In the genomic region with DNA sequence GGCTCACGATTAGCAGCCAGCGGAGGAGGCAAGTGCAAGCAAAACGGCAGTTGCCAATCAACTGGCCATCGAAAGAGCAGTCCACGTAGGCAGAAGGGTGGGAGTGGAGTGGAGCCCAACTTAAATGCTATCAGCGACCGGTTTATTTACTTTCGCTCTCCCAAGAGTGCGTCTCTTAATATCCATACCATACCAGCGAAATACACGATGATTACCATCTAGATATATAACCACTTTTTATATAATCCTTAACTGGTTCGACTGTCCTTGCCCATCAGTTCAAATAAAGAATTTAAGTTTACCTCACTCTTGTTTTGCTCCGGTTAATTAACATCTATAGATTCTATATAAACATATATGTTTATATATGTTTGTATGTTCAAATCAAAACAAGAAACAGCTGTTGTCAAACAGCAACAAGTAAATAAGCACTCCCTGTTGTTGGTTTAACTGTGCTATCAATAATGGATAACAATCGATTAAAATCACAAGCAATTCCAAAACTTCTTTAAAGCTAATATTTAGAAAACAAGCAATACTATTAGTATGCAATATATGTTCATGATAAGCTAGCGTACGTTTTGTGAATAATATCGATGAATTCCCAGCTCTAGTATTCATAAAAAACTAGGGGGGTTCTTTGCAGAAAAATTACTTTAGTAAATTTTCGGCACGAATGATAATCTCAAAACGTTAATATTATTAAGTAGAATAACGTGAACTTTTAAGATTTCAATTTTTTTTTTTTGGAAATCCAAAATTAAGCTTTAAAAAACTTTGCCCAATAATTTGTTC, we compare ENCODE assay signal across 4 fruit fly cellular contexts.
A peak's percentile ranks its signal among the peaks of the same experiment; 100 is the strongest.
TF ChIP-seq lines count a peak whose summit lies in the region.

No protein-coding gene starts in this region.

TF ChIP-seq in whole organism, adult, 20 proteins besides CTCF, POLR2A, EP300 and RAD21 (continued from another document):
- TF ChIP-seq CG33017 (tag; optimal IDR thresholded peaks at IDR 0.05; lab: Kevin White, UChicago), result peak; percentile 64
- no peak for TF ChIP-seq Clk (GFP tag; optimal IDR thresholded peaks at IDR 0.05; lab: Kevin White, UChicago)
- peak; percentile 43 for TF ChIP-seq toe (GFP tag; optimal IDR thresholded peaks at IDR 0.05; lab: Kevin White, UChicago)
- peak; percentile 43 for TF ChIP-seq CG11617 (GFP tag; optimal IDR thresholded peaks at IDR 0.05; lab: Kevin White, UChicago)
TF ChIP-seq in whole organism, adult: peak in this region for 13.

TF ChIP-seq in whole organism, embryonic, 481 proteins besides CTCF, POLR2A, EP300 and RAD21 (continued from another document and continues in another):
- TF ChIP-seq Hey (tag; optimal IDR thresholded peaks at IDR 0.05; lab: Kevin White, UChicago), result no peak
- TF ChIP-seq CG11398 (GFP tag; optimal IDR thresholded peaks at IDR 0.05; lab: Kevin White, UChicago), result peak; percentile 38
- no peak for TF ChIP-seq cg (GFP tag; optimal IDR thresholded peaks at IDR 0.05; lab: Kevin White, UChicago)
- no peak for TF ChIP-seq dati (GFP tag; IDR thresholded peaks at IDR 0.05; lab: Robert Waterston, UW)
- no peak for TF ChIP-seq zen (tag; optimal IDR thresholded peaks at IDR 0.05; lab: Kevin White, UChicago)
- TF ChIP-seq CG4282 (GFP tag; optimal IDR thresholded peaks at IDR 0.05; lab: Kevin White, UChicago), result no peak
- TF ChIP-seq CG2712 (tag; optimal IDR thresholded peaks at IDR 0.05; lab: Kevin White, UChicago), result peak; percentile 23
- TF ChIP-seq YL-1 (GFP tag; optimal IDR thresholded peaks at IDR 0.05; lab: Kevin White, UChicago), result no peak
- TF ChIP-seq CG9609 (GFP tag; optimal IDR thresholded peaks at IDR 0.05; lab: Kevin White, UChicago), result no peak
- peak; percentile 62 for TF ChIP-seq gro (GFP tag; optimal IDR thresholded peaks at IDR 0.05; lab: Kevin White, UChicago)
- no peak for TF ChIP-seq D (optimal IDR thresholded peaks at IDR 0.05; lab: Kevin White, UChicago)
- TF ChIP-seq D (GFP tag; optimal IDR thresholded peaks at IDR 0.05; lab: Kevin White, UChicago), result no peak
- TF ChIP-seq CG2678 (tag; optimal IDR thresholded peaks at IDR 0.05; lab: Kevin White, UChicago), result peak; percentile 75
- TF ChIP-seq CG43689 (GFP tag; IDR thresholded peaks at IDR 0.05; lab: Robert Waterston, UW), result no peak
- TF ChIP-seq CG13287 (GFP tag; IDR thresholded peaks at IDR 0.05; lab: Robert Waterston, UW; ENCODE audit: partially characterized antibody), result peak; percentile 49
- TF ChIP-seq CG16863 (GFP tag; optimal IDR thresholded peaks at IDR 0.05; lab: Kevin White, UChicago), result peak; percentile 18
- TF ChIP-seq wor (GFP tag; IDR thresholded peaks at IDR 0.05; lab: Robert Waterston, UW), result no peak
- peak; percentile 17; the same call in 1 of the 2 replicates for TF ChIP-seq CG1024 (GFP tag; IDR thresholded peaks at IDR 0.05; lab: Robert Waterston, UW)
- TF ChIP-seq dimm (GFP tag; IDR thresholded peaks at IDR 0.05; lab: Robert Waterston, UW), result no peak
- no peak for TF ChIP-seq Ets65A (GFP tag; lab: Kevin White, UChicago)
- TF ChIP-seq CG34376 (GFP tag; optimal IDR thresholded peaks at IDR 0.05; lab: Kevin White, UChicago), result peak; percentile 67
- no peak for TF ChIP-seq ken (GFP tag; IDR thresholded peaks at IDR 0.05; lab: Robert Waterston, UW)
- 0 out of 2 replicates have a peak, but pooled peaks have one; percentile 7 for TF ChIP-seq sim (GFP tag; IDR thresholded peaks at IDR 0.05; lab: Robert Waterston, UW)
- TF ChIP-seq wek (GFP tag; optimal IDR thresholded peaks at IDR 0.05; lab: Kevin White, UChicago), result peak; percentile 79
- peak; percentile 78 for TF ChIP-seq CG10209 (GFP tag; optimal IDR thresholded peaks at IDR 0.05; lab: Kevin White, UChicago)
- peak; percentile 52 for TF ChIP-seq Blimp-1 (GFP tag; optimal IDR thresholded peaks at IDR 0.05; lab: Kevin White, UChicago)
- TF ChIP-seq Sox100B (GFP tag; optimal IDR thresholded peaks at IDR 0.05; lab: Kevin White, UChicago), result peak; percentile 38
- peak; percentile 35 for TF ChIP-seq Hsf (GFP tag; optimal IDR thresholded peaks at IDR 0.05; lab: Kevin White, UChicago)
- peak; percentile 3 for TF ChIP-seq CG4707 (GFP tag; optimal IDR thresholded peaks at IDR 0.05; lab: Kevin White, UChicago)
- TF ChIP-seq CG8388 (GFP tag; optimal IDR thresholded peaks at IDR 0.05; lab: Kevin White, UChicago), result peak; percentile 3
- peak; percentile 90 for TF ChIP-seq sens (GFP tag; lab: Kevin White, UChicago)
- TF ChIP-seq pnt (GFP tag; optimal IDR thresholded peaks at IDR 0.05; lab: Kevin White, UChicago), result no peak
- peak; percentile 36 for TF ChIP-seq CG9437 (GFP tag; optimal IDR thresholded peaks at IDR 0.05; lab: Kevin White, UChicago)
- no peak for TF ChIP-seq CG14667 (GFP tag; IDR thresholded peaks at IDR 0.05; lab: Robert Waterston, UW)
- peak; percentile 50 for TF ChIP-seq CG1647 (GFP tag; optimal IDR thresholded peaks at IDR 0.05; lab: Kevin White, UChicago)
- TF ChIP-seq seq (GFP tag; IDR thresholded peaks at IDR 0.05; lab: Robert Waterston, UW), result peak; percentile 52; the same call in 1 of the 2 replicates
- no peak for TF ChIP-seq CG17802 (tag; optimal IDR thresholded peaks at IDR 0.05; lab: Kevin White, UChicago)
- TF ChIP-seq vnd (GFP tag; IDR thresholded peaks at IDR 0.05; lab: Robert Waterston, UW; ENCODE audit: partially characterized antibody), result no peak
- TF ChIP-seq bsh (GFP tag; optimal IDR thresholded peaks at IDR 0.05; lab: Kevin White, UChicago), result peak in 1 of 2 experiments; percentile 40
- TF ChIP-seq H15 (GFP tag; IDR thresholded peaks at IDR 0.05; lab: Robert Waterston, UW), result no peak

TF ChIP-seq in whole organism, prepupa, 60 proteins besides CTCF, POLR2A, EP300 and RAD21 (continued from another document):
- TF ChIP-seq pdm3 (GFP tag; optimal IDR thresholded peaks at IDR 0.05; lab: Kevin White, UChicago) (peak; percentile 47), CG6808 (GFP tag; optimal IDR thresholded peaks at IDR 0.05; lab: Kevin White, UChicago) (no peak), CG11294 (GFP tag; IDR thresholded peaks at IDR 0.05; lab: Robert Waterston, UW) (no peak), acj6 (GFP tag; optimal IDR thresholded peaks at IDR 0.05; lab: Kevin White, UChicago) (peak; percentile 48), dsx (GFP tag; optimal IDR thresholded peaks at IDR 0.05; lab: Kevin White, UChicago; ENCODE audit: poor library complexity, severe bottlenecking) (no peak), CG11902 (GFP tag; optimal IDR thresholded peaks at IDR 0.05; lab: Kevin White, UChicago) (no peak), Ets21C (GFP tag; optimal IDR thresholded peaks at IDR 0.05; lab: Kevin White, UChicago) (no peak), eg (GFP tag; IDR thresholded peaks at IDR 0.05; lab: Robert Waterston, UW) (peak; percentile 57; the same call in 1 of the 3 replicates), salr (GFP tag; optimal IDR thresholded peaks at IDR 0.05; lab: Kevin White, UChicago) (no peak), Ets96B (tag; optimal IDR thresholded peaks at IDR 0.05; lab: Kevin White, UChicago) (peak; percentile 18), CG8119 (GFP tag; IDR thresholded peaks at IDR 0.05; lab: Robert Waterston, UW) (peak; percentile 60), CG34406 (GFP tag; optimal IDR thresholded peaks at IDR 0.05; lab: Kevin White, UChicago) (no peak), svp (GFP tag; lab: Kevin White, UChicago) (no peak), CG10631 (GFP tag; optimal IDR thresholded peaks at IDR 0.05; lab: Kevin White, UChicago) (peak; percentile 37), Eip78C (GFP tag; lab: Kevin White, UChicago) (peak; percentile 77), Sox102F (GFP tag; optimal IDR thresholded peaks at IDR 0.05; lab: Kevin White, UChicago) (no peak), CG1621 (tag; optimal IDR thresholded peaks at IDR 0.05; lab: Kevin White, UChicago) (no peak), esn (GFP tag; optimal IDR thresholded peaks at IDR 0.05; lab: Kevin White, UChicago) (peak; percentile 69), CG15336 (GFP tag; IDR thresholded peaks at IDR 0.05; lab: Robert Waterston, UW) (peak; percentile 33; the same call in 1 of the 2 replicates), cyc (GFP tag; optimal IDR thresholded peaks at IDR 0.05; lab: Kevin White, UChicago) (peak; percentile 27), Hr39 (GFP tag; optimal IDR thresholded peaks at IDR 0.05; lab: Kevin White, UChicago) (peak; percentile 44), CG10669 (GFP tag; optimal IDR thresholded peaks at IDR 0.05; lab: Kevin White, UChicago) (peak; percentile 21), CG4318 (GFP tag; optimal IDR thresholded peaks at IDR 0.05; lab: Kevin White, UChicago) (no peak), Sox15 (GFP tag; optimal IDR thresholded peaks at IDR 0.05; lab: Kevin White, UChicago) (peak; percentile 6), achi (GFP tag; optimal IDR thresholded peaks at IDR 0.05; lab: Kevin White, UChicago) (peak; percentile 42), topi (GFP tag; optimal IDR thresholded peaks at IDR 0.05; lab: Kevin White, UChicago) (peak; percentile 47), CG8632 (GFP tag; optimal IDR thresholded peaks at IDR 0.05; lab: Kevin White, UChicago) (no peak), spab (GFP tag; optimal IDR thresholded peaks at IDR 0.05; lab: Kevin White, UChicago) (no peak), net (GFP tag; optimal IDR thresholded peaks at IDR 0.05; lab: Kevin White, UChicago) (peak; percentile 36), fd59A (GFP tag; optimal IDR thresholded peaks at IDR 0.05; lab: Kevin White, UChicago) (no peak), CG32006 (GFP tag; optimal IDR thresholded peaks at IDR 0.05; lab: Kevin White, UChicago) (no peak), CG6792 (GFP tag; optimal IDR thresholded peaks at IDR 0.05; lab: Kevin White, UChicago) (peak; percentile 14), CG8319 (GFP tag; optimal IDR thresholded peaks at IDR 0.05; lab: Kevin White, UChicago) (no peak), CG7368 (GFP tag; optimal IDR thresholded peaks at IDR 0.05; lab: Kevin White, UChicago) (no peak), fd85E (GFP tag; optimal IDR thresholded peaks at IDR 0.05; lab: Kevin White, UChicago) (peak; percentile 29), CG6854 (GFP tag; optimal IDR thresholded peaks at IDR 0.05; lab: Kevin White, UChicago) (peak; percentile 4), CG6276 (GFP tag; optimal IDR thresholded peaks at IDR 0.05; lab: Kevin White, UChicago) (no peak), OdsH (GFP tag; optimal IDR thresholded peaks at IDR 0.05; lab: Kevin White, UChicago) (peak; percentile 59), Blimp-1 (GFP tag; optimal IDR thresholded peaks at IDR 0.05; lab: Kevin White, UChicago) (peak; percentile 85), Eip93F (GFP tag; optimal IDR thresholded peaks at IDR 0.05; lab: Kevin White, UChicago) (no peak), fkh (GFP tag; optimal IDR thresholded peaks at IDR 0.05; lab: Kevin White, UChicago) (peak; percentile 92), Gug (GFP tag; IDR thresholded peaks at IDR 0.05; lab: Robert Waterston, UW) (no peak), Met (GFP tag; optimal IDR thresholded peaks at IDR 0.05; lab: Kevin White, UChicago) (peak; percentile 55)

TF ChIP-seq in whole organism, wandering third instar larva, 38 proteins besides CTCF, POLR2A, EP300 and RAD21 (continued from another document):
- TF ChIP-seq N (GFP tag; optimal IDR thresholded peaks at IDR 0.05; lab: Kevin White, UChicago) (no peak), Dfd (GFP tag; optimal IDR thresholded peaks at IDR 0.05; lab: Kevin White, UChicago) (no peak), Hr83 (GFP tag; optimal IDR thresholded peaks at IDR 0.05; lab: Kevin White, UChicago; ENCODE audit: poor library complexity, severe bottlenecking) (peak; percentile 26), sv (GFP tag; optimal IDR thresholded peaks at IDR 0.05; lab: Kevin White, UChicago) (peak; percentile 33), Myc (optimal IDR thresholded peaks at IDR 0.05; lab: Kevin White, UChicago) (no peak), br (GFP tag; optimal IDR thresholded peaks at IDR 0.05; lab: Kevin White, UChicago) (no peak), ey (GFP tag; optimal IDR thresholded peaks at IDR 0.05; lab: Kevin White, UChicago) (peak; percentile 37), usp (GFP tag; optimal IDR thresholded peaks at IDR 0.05; lab: Kevin White, UChicago) (no peak), Jra (GFP tag; optimal IDR thresholded peaks at IDR 0.05; lab: Kevin White, UChicago) (peak; percentile 62), dsf (GFP tag; optimal IDR thresholded peaks at IDR 0.05; lab: Kevin White, UChicago; ENCODE audit: borderline replicate concordance) (peak; percentile 36), psq (GFP tag; optimal IDR thresholded peaks at IDR 0.05; lab: Kevin White, UChicago) (peak; percentile 26), Hnf4 (GFP tag; optimal IDR thresholded peaks at IDR 0.05; lab: Kevin White, UChicago) (peak; percentile 33), Hr78 (GFP tag; optimal IDR thresholded peaks at IDR 0.05; lab: Kevin White, UChicago) (no peak), Sp1 (GFP tag; optimal IDR thresholded peaks at IDR 0.05; lab: Kevin White, UChicago) (peak; percentile 34), pan (optimal IDR thresholded peaks at IDR 0.05; lab: Kevin White, UChicago) (no peak), fru (GFP tag; optimal IDR thresholded peaks at IDR 0.05; lab: Kevin White, UChicago) (peak; percentile 41), tai (GFP tag; optimal IDR thresholded peaks at IDR 0.05; lab: Kevin White, UChicago) (no peak)
TF ChIP-seq in whole organism, wandering third instar larva: peak in this region for 17.
